Fruit fly (Drosophila melanogaster): ENCODE data around the gene CG31633.

The CG31633 gene

dm6 chr2L:6656264-6656676 is at the start of gene CG31633:
CG31633 (minus strand) TSS chr2L:6656321.
- no peak for TF ChIP-seq sage (GFP tag; optimal IDR thresholded peaks at IDR 0.05)
- no peak for TF ChIP-seq Jra (GFP tag; optimal IDR thresholded peaks at IDR 0.05)
- no peak for TF ChIP-seq Dfd (GFP tag; optimal IDR thresholded peaks at IDR 0.05)
- no peak for TF ChIP-seq GATAd (GFP tag; optimal IDR thresholded peaks at IDR 0.05)
- no peak for TF ChIP-seq Abd-B (GFP tag; optimal IDR thresholded peaks at IDR 0.05)
- TF ChIP-seq pan (optimal IDR thresholded peaks at IDR 0.05) = no peak
- TF ChIP-seq CG9705 (GFP tag; optimal IDR thresholded peaks at IDR 0.05) = no peak
- no peak for TF ChIP-seq foxo (GFP tag; optimal IDR thresholded peaks at IDR 0.05)
- no peak for TF ChIP-seq ey (GFP tag; optimal IDR thresholded peaks at IDR 0.05)
- no peak for TF ChIP-seq psq (GFP tag; optimal IDR thresholded peaks at IDR 0.05)
- TF ChIP-seq brk (GFP tag; optimal IDR thresholded peaks at IDR 0.05) = no peak
- no peak for TF ChIP-seq OdsH (GFP tag; optimal IDR thresholded peaks at IDR 0.05)
- TF ChIP-seq woc (GFP tag; optimal IDR thresholded peaks at IDR 0.05) = no peak
- TF ChIP-seq dl (GFP tag; optimal IDR thresholded peaks at IDR 0.05; ENCODE audit: insufficient read depth in 1 of 2, partially characterized antibody in 2 of 2) = no peak

- TF ChIP-seq dsf (GFP tag; optimal IDR thresholded peaks at IDR 0.05; ENCODE audit: borderline replicate concordance) (no peak), ey (GFP tag; optimal IDR thresholded peaks at IDR 0.05) (no peak), Jra (GFP tag; optimal IDR thresholded peaks at IDR 0.05) (no peak), rgr (GFP tag; optimal IDR thresholded peaks at IDR 0.05) (no peak), Hnf4 (GFP tag; optimal IDR thresholded peaks at IDR 0.05) (no peak), dmrt93B (GFP tag; optimal IDR thresholded peaks at IDR 0.05) (no peak), sage (GFP tag; optimal IDR thresholded peaks at IDR 0.05) (no peak), psq (GFP tag; optimal IDR thresholded peaks at IDR 0.05) (no peak), GATAd (GFP tag; optimal IDR thresholded peaks at IDR 0.05) (no peak), CG9705 (GFP tag; optimal IDR thresholded peaks at IDR 0.05) (no peak), usp (GFP tag; optimal IDR thresholded peaks at IDR 0.05) (no peak), sv (GFP tag; optimal IDR thresholded peaks at IDR 0.05) (no peak), Myc (optimal IDR thresholded peaks at IDR 0.05) (no peak), OdsH (GFP tag; optimal IDR thresholded peaks at IDR 0.05) (no peak), Dfd (GFP tag; optimal IDR thresholded peaks at IDR 0.05) (no peak), CG32264 (GFP tag; optimal IDR thresholded peaks at IDR 0.05) (no peak), br (GFP tag; optimal IDR thresholded peaks at IDR 0.05) (no peak), tai (GFP tag; optimal IDR thresholded peaks at IDR 0.05) (no peak), jim (GFP tag; optimal IDR thresholded peaks at IDR 0.05) (no peak)
Observed at dm6 chr2L:6705081-6705480, 49.0 kb upstream of the CG31633 start.

- no peak for TF ChIP-seq dl (GFP tag; optimal IDR thresholded peaks at IDR 0.05; ENCODE audit: insufficient read depth in 1 of 2, partially characterized antibody in 2 of 2)
- TF ChIP-seq h (GFP tag; optimal IDR thresholded peaks at IDR 0.05) = peak; percentile 5
- TF ChIP-seq foxo (GFP tag; optimal IDR thresholded peaks at IDR 0.05) = peak in 1 of 2 experiments; percentile 5
- no peak for TF ChIP-seq usp (GFP tag; optimal IDR thresholded peaks at IDR 0.05)
- TF ChIP-seq fru (GFP tag; optimal IDR thresholded peaks at IDR 0.05) = peak; percentile 16
Observed at dm6 chr2L:6701409-6702199, 45.5 kb upstream of the CG31633 start.

- no peak for TF ChIP-seq CrebA (GFP tag; optimal IDR thresholded peaks at IDR 0.05; ENCODE audit: borderline replicate concordance)
- no peak for TF ChIP-seq GATAd (GFP tag; optimal IDR thresholded peaks at IDR 0.05)
- TF ChIP-seq pan (optimal IDR thresholded peaks at IDR 0.05) = no peak
Observed at dm6 chr2L:6700742-6701141, 44.6 kb upstream of the CG31633 start.

- TF ChIP-seq CG9705 (GFP tag; optimal IDR thresholded peaks at IDR 0.05) = no peak
- no peak for TF ChIP-seq pan (optimal IDR thresholded peaks at IDR 0.05)
- peak; percentile 60 for TF ChIP-seq OdsH (GFP tag; optimal IDR thresholded peaks at IDR 0.05)
- peak; percentile 14 for TF ChIP-seq CG32264 (GFP tag; optimal IDR thresholded peaks at IDR 0.05)
- peak; percentile 63 for TF ChIP-seq ey (GFP tag; optimal IDR thresholded peaks at IDR 0.05)
- peak in 1 of 2 experiments; percentile 59 for TF ChIP-seq foxo (GFP tag; optimal IDR thresholded peaks at IDR 0.05)
- TF ChIP-seq HLH106 (tag; optimal IDR thresholded peaks at IDR 0.05) = peak; percentile 68
- peak; percentile 52 for TF ChIP-seq Sp1 (GFP tag; optimal IDR thresholded peaks at IDR 0.05)
- TF ChIP-seq dmrt93B (GFP tag; optimal IDR thresholded peaks at IDR 0.05) = peak; percentile 31
- TF ChIP-seq sv (GFP tag; optimal IDR thresholded peaks at IDR 0.05) = no peak
- TF ChIP-seq rgr (GFP tag; optimal IDR thresholded peaks at IDR 0.05) = peak; percentile 66
- peak; percentile 48 for TF ChIP-seq Hnf4 (GFP tag; optimal IDR thresholded peaks at IDR 0.05)
- no peak for TF ChIP-seq Hr78 (GFP tag; optimal IDR thresholded peaks at IDR 0.05)
- peak; percentile 51 for TF ChIP-seq psq (GFP tag; optimal IDR thresholded peaks at IDR 0.05)
- TF ChIP-seq woc (GFP tag; optimal IDR thresholded peaks at IDR 0.05) = no peak
- peak; percentile 71 for TF ChIP-seq fru (GFP tag; optimal IDR thresholded peaks at IDR 0.05)
- TF ChIP-seq h (GFP tag; optimal IDR thresholded peaks at IDR 0.05) = peak; percentile 63
- no peak for TF ChIP-seq Dif (GFP tag; optimal IDR thresholded peaks at IDR 0.05; ENCODE audit: partially characterized antibody)
- TF ChIP-seq br (GFP tag; optimal IDR thresholded peaks at IDR 0.05) = peak; percentile 70
Observed at dm6 chr2L:6698387-6698786, 42.3 kb upstream of the CG31633 start.

All from whole organism, wandering third instar larva.